Worm (Caenorhabditis elegans) whole organism, L2 larva: ENCODE results near the gene E02C12.12.
A peak's percentile ranks its signal among the peaks of the same experiment; 100 is the strongest.

Source experiments
- R02D3.7 ChIP-seq: fragments of 150-350 bp; optimal IDR thresholded peaks from 2 replicates; lab custom pipeline; 2014; ENCODE audit warnings: missing biosample characterization, missing genetic modification characterization
- ama-1 ChIP-seq: fragments of 150-350 bp; optimal IDR thresholded peaks from 2 replicates; lab custom pipeline; 2018; ENCODE audit warnings: inconsistent platforms
- ceh-16 ChIP-seq: fragments of 150-350 bp; optimal IDR thresholded peaks from 2 replicates; lab custom pipeline; 2014; ENCODE audit warnings: missing biosample characterization, missing genetic modification characterization
- dmd-4 ChIP-seq: sonication (generic microtip); optimal IDR thresholded peaks from 2 replicates; lab custom pipeline; 2017; ENCODE audit warnings: missing biosample characterization, missing genetic modification characterization
- egl-27 ChIP-seq: sonication (generic microtip); optimal IDR thresholded peaks from 3 replicates; lab custom pipeline; 2017; ENCODE audit warnings: missing biosample characterization, missing genetic modification reagents, missing genetic modification characterization
- elt-3 ChIP-seq: sonication (generic microtip); optimal IDR thresholded peaks from 2 replicates; lab custom pipeline; 2017; ENCODE audit warnings: missing biosample characterization, missing genetic modification characterization
- fos-1 ChIP-seq: fragments of 150-350 bp; optimal IDR thresholded peaks from 2 replicates; lab custom pipeline; 2014; ENCODE audit warnings: missing biosample characterization, missing genetic modification characterization
- lsy-2 ChIP-seq, 2 experiments: fragments of 150-350 bp in 1 of 2; sonication (generic microtip) in 1 of 2; optimal IDR thresholded peaks; 2 replicates each; lab custom pipeline; 2014 to 2017; ENCODE audit warnings: missing biosample characterization in 2 of 2, missing genetic modification characterization in 2 of 2
- nhr-237 ChIP-seq: fragments of 150-350 bp; optimal IDR thresholded peaks from 2 replicates; lab custom pipeline; 2014; ENCODE audit warnings: missing biosample characterization, missing genetic modification characterization
- nhr-77 ChIP-seq: fragments of 150-350 bp; optimal IDR thresholded peaks from 2 replicates; lab custom pipeline; 2014; ENCODE audit warnings: missing biosample characterization, missing genetic modification characterization
- skn-1 ChIP-seq: sonication (generic microtip); optimal IDR thresholded peaks from 2 replicates; lab custom pipeline; 2017; ENCODE audit warnings: missing biosample characterization, missing genetic modification characterization

DNA sequence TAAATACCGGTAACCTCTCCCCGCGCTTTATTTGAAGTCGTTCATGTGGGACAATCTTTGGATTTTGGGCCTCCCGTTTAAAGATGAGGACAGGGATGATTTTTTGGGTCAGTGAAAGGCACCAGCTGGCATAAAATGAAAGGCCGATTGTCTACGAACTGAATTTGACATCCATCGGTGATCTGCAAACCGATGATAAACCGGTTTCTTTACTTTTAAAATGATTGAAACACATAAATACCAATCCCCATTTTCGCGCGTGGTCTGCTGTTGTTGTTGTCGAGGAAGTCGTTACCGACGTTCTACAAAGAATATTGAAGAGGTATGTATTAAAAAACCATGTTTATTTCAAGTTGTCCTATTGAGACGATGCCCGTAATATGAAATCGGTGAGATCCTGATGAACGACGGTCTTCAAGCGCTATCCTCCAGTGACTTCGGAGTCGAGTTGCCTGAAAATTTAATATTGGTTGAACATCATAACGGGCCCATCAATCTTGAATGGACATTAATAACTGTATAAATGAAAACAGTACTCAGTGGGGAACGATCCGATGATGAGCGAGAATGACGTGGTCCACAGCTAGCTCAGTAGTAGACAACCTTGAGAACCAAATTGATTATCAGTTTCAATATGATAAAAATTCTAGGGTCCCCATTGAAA lies 39.0 kb downstream of the E02C12.12 start:
- no peak for TF ChIP-seq R02D3.7 (tag; lab: Kevin White, UChicago)
- TF ChIP-seq skn-1 (tag; lab: Kevin White, UChicago): no peak
- TF ChIP-seq fos-1 (tag; lab: Kevin White, UChicago): no peak
- peak; percentile 75 for TF ChIP-seq ama-1 (lab: Kevin White, UChicago)
- TF ChIP-seq egl-27: no peak
- peak in 1 of 2 experiments; percentile 17 for TF ChIP-seq lsy-2 (tag; optimal IDR thresholded peaks at IDR 0.05; lab: Kevin White, UChicago)
- no peak for TF ChIP-seq dmd-4 (tag; lab: Kevin White, UChicago)
- TF ChIP-seq nhr-77 (tag; lab: Kevin White, UChicago): no peak
- no peak for TF ChIP-seq elt-3 (tag; lab: Kevin White, UChicago)
- TF ChIP-seq ceh-16: no peak
- no peak for TF ChIP-seq nhr-237 (tag; lab: Kevin White, UChicago)
